Worm (Caenorhabditis elegans) whole organism, mixed stage, embryonic: ENCODE data around the gene F13E9.11.

Experiments used
- M03D4.4 ChIP-seq: sonication (generic microtip); optimal IDR thresholded peaks from 2 replicates; lab custom pipeline; 2017; ENCODE audit warnings: mild to moderate bottlenecking, missing genetic modification characterization, missing compliant biosample characterization
- blmp-1 ChIP-seq: fragments of 150-350 bp; optimal IDR thresholded peaks from 2 replicates; lab custom pipeline; 2014; ENCODE audit warnings: missing biosample characterization, missing genetic modification characterization
- ceh-43 ChIP-seq: fragments of 200-800 bp; sonication (Bioruptor generic); optimal IDR thresholded peaks from 2 replicates; lab custom pipeline; 2018; ENCODE audit warnings: mild to moderate bottlenecking, missing genetic modification characterization, moderate library complexity, missing compliant biosample characterization
- ceh-83 ChIP-seq: fragments of 200-800 bp; sonication (Bioruptor generic); optimal IDR thresholded peaks from 2 replicates; lab custom pipeline; 2018; ENCODE audit warnings: mild to moderate bottlenecking, missing genetic modification characterization, missing compliant biosample characterization
- ces-1 ChIP-seq: fragments of 150-350 bp; optimal IDR thresholded peaks from 2 replicates; lab custom pipeline; 2014; ENCODE audit warnings: missing biosample characterization, missing genetic modification reagents, missing genetic modification characterization
- drap-1 ChIP-seq: fragments of 200-800 bp; sonication (Bioruptor generic); optimal IDR thresholded peaks from 3 replicates; lab custom pipeline; 2018; ENCODE audit warnings: mild to moderate bottlenecking, missing genetic modification characterization, missing compliant biosample characterization
- elt-1 ChIP-seq: sonication (generic microtip); optimal IDR thresholded peaks from 2 replicates; lab custom pipeline; 2017; ENCODE audit warnings: missing genetic modification characterization, mild to moderate bottlenecking, missing compliant biosample characterization, antibody characterized with exemption, moderate library complexity, borderline replicate concordance; ENCODE audit not compliant: insufficient read depth
- elt-3 ChIP-seq: fragments of 150-350 bp; optimal IDR thresholded peaks from 2 replicates; lab custom pipeline; 2014; ENCODE audit warnings: missing biosample characterization, missing genetic modification characterization
- flh-1 ChIP-seq: fragments of 200-800 bp; sonication (Bioruptor generic); optimal IDR thresholded peaks from 2 replicates; lab custom pipeline; 2018; ENCODE audit warnings: mild to moderate bottlenecking, missing genetic modification characterization, moderate library complexity, missing compliant biosample characterization
- ham-2 ChIP-seq: fragments of 200-800 bp; sonication (Bioruptor generic); optimal IDR thresholded peaks from 2 replicates; lab custom pipeline; 2018; ENCODE audit warnings: mild to moderate bottlenecking, missing genetic modification characterization, missing compliant biosample characterization
- hlh-1 ChIP-seq: fragments of 150-350 bp; optimal IDR thresholded peaks from 2 replicates; lab custom pipeline; 2014; ENCODE audit warnings: missing biosample characterization, missing genetic modification reagents, missing genetic modification characterization
- lin-13 ChIP-seq: fragments of 150-350 bp; optimal IDR thresholded peaks from 2 replicates; lab custom pipeline; 2014; ENCODE audit warnings: missing biosample characterization, missing genetic modification characterization
- lsy-2 ChIP-seq: fragments of 150-350 bp; optimal IDR thresholded peaks from 2 replicates; lab custom pipeline; 2014; ENCODE audit warnings: missing biosample characterization, missing genetic modification characterization
- mab-5 ChIP-seq: fragments of 150-350 bp; optimal IDR thresholded peaks from 2 replicates; lab custom pipeline; 2014; ENCODE audit warnings: missing biosample characterization, missing genetic modification characterization
- mls-2 ChIP-seq: sonication (generic microtip); optimal IDR thresholded peaks from 2 replicates; lab custom pipeline; 2016; ENCODE audit warnings: mild to moderate bottlenecking, missing genetic modification characterization, moderate library complexity, missing compliant biosample characterization
- nhr-2 ChIP-seq: fragments of 150-350 bp; optimal IDR thresholded peaks from 2 replicates; lab custom pipeline; 2014; ENCODE audit warnings: missing biosample characterization, missing genetic modification characterization
- nhr-28 ChIP-seq: fragments of 150-350 bp; optimal IDR thresholded peaks from 2 replicates; lab custom pipeline; 2014; ENCODE audit warnings: missing biosample characterization, missing genetic modification characterization
- nhr-76 ChIP-seq: sonication (generic microtip); optimal IDR thresholded peaks from 2 replicates; lab custom pipeline; 2017; ENCODE audit warnings: missing biosample characterization, missing genetic modification characterization
- pha-4 ChIP-seq: fragments of 150-350 bp; optimal IDR thresholded peaks from 2 replicates; lab custom pipeline; 2018; ENCODE audit warnings: missing biosample characterization, missing genetic modification reagents, missing genetic modification characterization
- sem-2 ChIP-seq: fragments of 200-800 bp; sonication (Bioruptor generic); optimal IDR thresholded peaks from 2 replicates; lab custom pipeline; 2018; ENCODE audit warnings: mild to moderate bottlenecking, missing genetic modification characterization, missing compliant biosample characterization
- sptf-1 ChIP-seq: sonication (generic microtip); optimal IDR thresholded peaks from 2 replicates; lab custom pipeline; 2017; ENCODE audit warnings: mild to moderate bottlenecking, missing genetic modification characterization, moderate library complexity, missing compliant biosample characterization
- tbx-8 ChIP-seq: fragments of 200-800 bp; sonication (Bioruptor generic); optimal IDR thresholded peaks from 2 replicates; lab custom pipeline; 2018; ENCODE audit warnings: mild to moderate bottlenecking, missing genetic modification characterization, moderate library complexity, missing compliant biosample characterization
- unc-120 ChIP-seq: sonication (generic microtip); optimal IDR thresholded peaks from 2 replicates; lab custom pipeline; 2017; ENCODE audit warnings: missing genetic modification characterization, missing compliant biosample characterization; ENCODE audit not compliant: poor library complexity, severe bottlenecking
- unc-39 ChIP-seq: fragments of 150-350 bp; optimal IDR thresholded peaks from 2 replicates; lab custom pipeline; 2014; ENCODE audit warnings: missing biosample characterization, missing genetic modification characterization
- ztf-11 ChIP-seq: fragments of 150-350 bp; optimal IDR thresholded peaks from 2 replicates; lab custom pipeline; 2014; ENCODE audit warnings: missing biosample characterization, missing genetic modification characterization

F13E9.11 gene

DNA sequence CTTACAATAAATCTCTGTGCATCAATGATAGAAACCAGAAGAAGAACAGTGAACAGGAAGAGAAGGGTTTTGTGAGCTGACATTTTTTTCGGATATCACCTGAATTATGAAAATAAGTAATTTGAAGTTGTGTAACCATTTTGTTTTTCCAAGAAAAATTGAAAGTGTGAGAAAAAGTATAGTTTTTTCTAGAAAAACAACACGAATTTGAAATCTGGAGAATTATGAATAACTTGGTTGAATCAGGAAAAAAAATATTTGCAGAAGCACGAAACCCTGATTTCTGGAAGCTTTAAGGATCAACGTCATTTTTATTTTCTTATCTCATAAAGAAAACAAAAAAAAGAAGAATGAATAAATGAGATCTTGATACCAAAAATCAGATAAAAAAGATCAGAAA, 5.6 kb upstream of the F13E9.11 start, which contains the start of gene F13E9.12:
Gene F13E9.12, minus strand, starts transcription at position 101 of the 400 bp plus-strand sequence.
- no peak for TF ChIP-seq unc-39 (tag; lab: Kevin White, UChicago)
- no peak for TF ChIP-seq blmp-1 (tag; lab: Kevin White, UChicago)
- TF ChIP-seq hlh-1 (tag; lab: Kevin White, UChicago): no peak
- no peak for TF ChIP-seq lsy-2 (tag; lab: Kevin White, UChicago)
- no peak for TF ChIP-seq lin-13 (tag; lab: Kevin White, UChicago)
- no peak for TF ChIP-seq elt-3 (tag; lab: Kevin White, UChicago)
- no peak for TF ChIP-seq tbx-8 (GFP tag; lab: Kevin White, UChicago)
- no peak for TF ChIP-seq nhr-76 (tag; lab: Kevin White, UChicago)
- TF ChIP-seq ztf-11: no peak

DNA sequence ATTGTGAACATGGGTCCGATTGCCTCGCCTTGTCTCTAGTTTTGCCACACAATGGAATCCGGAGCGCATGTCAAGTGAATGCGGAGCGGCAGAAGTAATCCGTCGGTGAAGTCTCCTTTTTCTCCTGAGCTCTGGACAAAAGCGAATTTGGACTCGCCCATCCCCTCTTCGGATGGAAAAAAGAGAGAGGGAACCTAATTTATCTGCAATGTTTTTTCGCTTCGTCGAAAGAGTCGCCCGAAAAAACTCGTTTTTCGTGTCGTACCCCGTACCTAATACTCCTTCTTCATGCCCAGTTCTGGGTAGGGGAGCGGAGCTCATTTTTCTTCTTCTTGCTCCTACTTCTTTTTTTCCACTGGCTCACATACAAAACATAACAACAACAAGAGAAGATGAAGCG, 1.2 kb upstream of the F13E9.11 start:
- peak; percentile 57 for TF ChIP-seq ces-1 (GFP tag; lab: Kevin White, UChicago)
- no peak for TF ChIP-seq sptf-1 (tag; lab: Kevin White, UChicago)

DNA sequence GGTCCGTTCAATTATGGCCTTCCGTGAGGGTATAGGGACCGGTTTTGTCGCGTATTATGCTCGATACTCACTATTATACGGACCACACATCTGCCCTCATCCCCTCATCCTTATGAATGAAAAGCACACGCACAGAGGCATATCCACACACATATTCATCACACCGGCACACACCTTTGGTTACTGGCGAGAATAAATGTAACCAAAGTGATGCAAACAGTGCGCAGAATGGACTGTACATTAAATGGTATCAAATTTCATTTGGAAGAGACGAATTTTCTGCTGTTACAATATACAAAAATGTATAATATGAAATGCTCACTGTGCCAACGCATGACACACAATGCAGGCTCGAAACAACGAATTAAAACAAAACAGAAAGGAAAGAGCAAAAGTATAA, 707 bp upstream of the F13E9.11 start:
- TF ChIP-seq sem-2 (GFP tag; lab: Kevin White, UChicago) (no peak), nhr-2 (peak; percentile 28)

DNA sequence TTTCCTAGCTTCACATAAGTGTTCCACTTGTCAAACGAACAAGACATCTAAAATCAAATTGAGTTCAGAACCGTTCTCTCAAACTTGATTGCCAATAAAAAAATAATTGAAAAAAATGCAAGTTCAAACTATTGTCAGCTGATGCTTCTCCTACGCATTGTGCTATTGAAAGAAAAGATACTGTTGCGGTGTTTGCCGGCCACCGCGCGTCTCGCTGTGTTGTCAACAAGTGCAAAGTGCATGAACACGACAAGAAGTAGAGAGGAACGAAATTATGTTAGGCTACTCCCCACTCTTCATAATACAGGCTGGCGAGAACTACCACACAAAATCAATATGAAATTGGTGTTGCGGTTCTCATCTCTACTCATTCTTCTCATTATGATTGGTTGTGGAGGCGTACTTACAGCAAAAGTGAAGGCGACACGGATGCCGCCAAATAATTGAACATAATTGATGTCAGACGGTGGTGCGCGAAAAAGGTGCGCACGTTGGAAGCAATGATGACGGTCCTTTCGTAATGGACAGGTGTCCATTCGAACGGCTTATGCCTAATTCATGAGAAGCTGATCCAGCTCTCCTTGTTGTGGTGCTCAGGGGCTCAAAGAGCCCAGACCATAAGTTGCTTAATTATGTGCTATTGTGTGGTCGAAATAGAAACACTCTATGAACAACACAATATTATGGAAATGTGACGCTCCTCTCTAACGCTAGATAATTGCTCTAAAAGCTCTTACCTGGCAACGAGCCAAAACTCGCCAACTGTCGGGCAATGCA, 1.4 kb downstream of the F13E9.11 start:
- TF ChIP-seq ceh-43 (GFP tag; lab: Kevin White, UChicago) (peak; percentile 72), elt-3 (tag; lab: Kevin White, UChicago) (no peak), unc-39 (tag; lab: Kevin White, UChicago) (no peak), ham-2 (peak; percentile 47), unc-120 (tag; lab: Kevin White, UChicago) (no peak), ceh-83 (no peak), M03D4.4 (tag; lab: Kevin White, UChicago) (no peak), ces-1 (GFP tag; lab: Kevin White, UChicago) (peak; percentile 18), mab-5 (tag; lab: Kevin White, UChicago) (no peak), hlh-1 (tag; lab: Kevin White, UChicago) (peak; percentile 2), pha-4 (tag; lab: Kevin White, UChicago) (peak; percentile 59), drap-1 (GFP tag; lab: Kevin White, UChicago) (no peak), nhr-28 (tag; lab: Kevin White, UChicago) (no peak), mls-2 (tag; lab: Kevin White, UChicago) (peak; percentile 71), flh-1 (GFP tag; lab: Kevin White, UChicago) (no peak), sem-2 (GFP tag; lab: Kevin White, UChicago) (no peak)

DNA sequence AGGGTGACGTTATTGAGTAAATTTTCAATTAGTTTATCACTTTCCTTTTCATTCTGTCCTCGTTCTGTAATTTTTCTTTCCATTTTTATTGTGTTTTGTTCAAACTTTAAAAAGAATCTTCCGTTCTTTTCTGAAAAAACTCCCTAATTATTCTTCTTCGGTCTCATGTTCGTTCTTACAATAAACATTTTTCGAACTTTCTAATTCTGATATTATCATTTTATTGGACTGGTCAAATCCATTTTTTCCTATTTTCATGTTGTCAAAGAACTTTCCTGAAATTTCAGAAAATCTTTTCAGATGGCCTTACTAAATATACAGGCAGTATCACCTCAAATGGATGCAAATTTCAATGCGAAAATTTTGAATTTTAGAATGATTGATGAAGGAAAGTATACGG, 4.9 kb downstream of the F13E9.11 start, which contains the start of gene nish-1:
Gene nish-1, plus strand, starts transcription at position 301 of the 400 bp plus-strand sequence.
- TF ChIP-seq ces-1 (GFP tag; lab: Kevin White, UChicago): no peak
- TF ChIP-seq unc-120 (tag; lab: Kevin White, UChicago): no peak
- TF ChIP-seq hlh-1 (tag; lab: Kevin White, UChicago): no peak
- TF ChIP-seq nhr-2: no peak
- no peak for TF ChIP-seq sem-2 (GFP tag; lab: Kevin White, UChicago)

DNA sequence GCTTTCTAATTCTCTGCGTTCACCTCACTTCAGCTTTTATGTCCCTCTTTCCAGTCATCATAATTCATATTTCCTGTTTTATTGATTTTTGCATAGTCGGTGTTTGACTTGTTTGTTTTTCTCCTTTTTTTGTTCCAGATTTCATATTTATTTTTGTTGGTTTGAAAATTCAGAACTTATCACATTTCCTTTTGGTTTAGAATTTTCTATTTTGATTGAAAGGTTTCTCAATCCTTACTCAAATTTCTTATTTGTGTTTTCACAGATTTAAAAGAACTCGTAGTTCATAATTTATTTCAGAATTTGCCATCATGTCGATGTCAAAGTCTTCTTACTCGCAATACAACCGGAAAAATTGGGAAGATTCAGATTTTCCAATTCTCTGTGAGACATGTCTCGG, 7.8 kb downstream of the F13E9.11 start, which contains the start of gene rbm-22:
Gene rbm-22, plus strand, starts transcription at position 301 of the 400 bp plus-strand sequence.
- TF ChIP-seq elt-1 (tag; lab: Kevin White, UChicago) (no peak), ces-1 (GFP tag; lab: Kevin White, UChicago) (no peak), lsy-2 (tag; lab: Kevin White, UChicago) (no peak), drap-1 (GFP tag; lab: Kevin White, UChicago) (no peak), sptf-1 (tag; lab: Kevin White, UChicago) (no peak)
- TF ChIP-seq, all 35 proteins: peak for 0
